Worm (Caenorhabditis elegans) whole organism, young adult: ENCODE measurements around the gene F35E8.1.
"Not testable (repeated sequence)": the region's sequence is repeated elsewhere in the genome, so short reads cannot be mapped to it uniquely, and the experiment has no call there.

ENCODE experiments used
- B0035.1 ChIP-seq: sonication (generic microtip); optimal IDR thresholded peaks from 2 replicates; lab custom pipeline; 2016; ENCODE audit warnings: missing genetic modification characterization, mild to moderate bottlenecking, missing compliant biosample characterization, missing genotype, missing genetic modification reagents
- B0336.3 ChIP-seq: fragments of 200-800 bp; sonication (Bioruptor generic); IDR thresholded peaks from 2 replicates; pipeline ENCODE4 v1.3.6; 2022; ENCODE audit warnings: missing genetic modification characterization, missing compliant biosample characterization
- C06A6.2 ChIP-seq: fragments of 200-800 bp; sonication (Bioruptor generic); conservative IDR thresholded peaks from 2 replicates; pipeline ENCODE4 v1.3.6; 2022; ENCODE audit warnings: missing genetic modification characterization, missing compliant biosample characterization
- F10E7.11 ChIP-seq: sonication (generic microtip); optimal IDR thresholded peaks from 2 replicates; lab custom pipeline; 2017; ENCODE audit warnings: mild to moderate bottlenecking, missing genetic modification characterization, moderate library complexity, missing compliant biosample characterization
- F22D6.2 ChIP-seq: sonication (generic microtip); optimal IDR thresholded peaks from 2 replicates; lab custom pipeline; 2016; ENCODE audit warnings: mild to moderate bottlenecking, missing genetic modification characterization, missing compliant biosample characterization
- F23B12.7 ChIP-seq: sonication (generic microtip); optimal IDR thresholded peaks from 2 replicates; lab custom pipeline; 2017; ENCODE audit warnings: missing genetic modification characterization, mild to moderate bottlenecking, missing compliant biosample characterization, antibody characterized with exemption, moderate library complexity; ENCODE audit not compliant: insufficient read depth
- F52B5.7 ChIP-seq: sonication (generic microtip); optimal IDR thresholded peaks from 2 replicates; lab custom pipeline; 2016; ENCODE audit warnings: mild to moderate bottlenecking, missing genetic modification characterization, missing compliant biosample characterization
- F55B11.4 ChIP-seq: sonication (generic microtip); optimal IDR thresholded peaks from 2 replicates; lab custom pipeline; 2016; ENCODE audit warnings: missing compliant biosample characterization, missing genetic modification characterization, borderline replicate concordance; ENCODE audit not compliant: insufficient read depth
- K12H6.12 ChIP-seq: fragments of 200-800 bp; sonication (Bioruptor generic); optimal IDR thresholded peaks from 2 replicates; lab custom pipeline; 2018; ENCODE audit warnings: mild to moderate bottlenecking, missing genetic modification characterization, missing compliant biosample characterization
- Y53G8AR.9 ChIP-seq: fragments of 200-800 bp; sonication (Bioruptor generic); conservative IDR thresholded peaks from 2 replicates; pipeline ENCODE4 v1.3.6; 2022; ENCODE audit warnings: missing genetic modification reagents, missing genetic modification characterization, missing compliant biosample characterization
- Y79H2A.3 ChIP-seq: fragments of 200-800 bp; sonication (Bioruptor generic); conservative IDR thresholded peaks from 2 replicates; pipeline ENCODE4 v1.3.6; 2022; ENCODE audit warnings: missing genetic modification reagents, missing genetic modification characterization, missing compliant biosample characterization
- Y95B8A.8 ChIP-seq: fragments of 200-800 bp; sonication (Bioruptor generic); IDR thresholded peaks from 2 replicates; pipeline ENCODE4 v1.3.6; 2022; ENCODE audit warnings: missing genetic modification reagents, missing genetic modification characterization, missing compliant biosample characterization
- ama-1 ChIP-seq, 3 experiments: fragments of 150-350 bp in 1 of 3; sonication (generic microtip) in 2 of 3; optimal IDR thresholded peaks; 2 replicates each; lab custom pipeline; 2014 to 2018; ENCODE audit warnings: missing biosample characterization in 2 of 3, missing genetic modification characterization in 2 of 3, missing genetic modification reagents in 2 of 3
- cebp-1 ChIP-seq, 2 experiments: fragments of 200-800 bp in 1 of 2; sonication (Bioruptor generic) in 1 of 2; sonication (generic microtip) in 1 of 2; IDR thresholded peaks in 1 of 2; optimal IDR thresholded peaks in 1 of 2; 2 replicates each; pipeline versions ENCODE4 v1.3.6 to Lab custom; 2017 to 2022; ENCODE audit warnings: missing compliant biosample characterization in 2 of 2, missing genetic modification characterization in 2 of 2, mild to moderate bottlenecking in 1 of 2, missing genetic modification reagents in 1 of 2, moderate library complexity in 1 of 2
- cebp-2 ChIP-seq: fragments of 200-800 bp; sonication (Bioruptor generic); IDR thresholded peaks from 2 replicates; pipeline ENCODE4 v1.3.6; 2022; ENCODE audit warnings: missing genetic modification characterization, missing compliant biosample characterization
- ceh-100 ChIP-seq: fragments of 200-800 bp; sonication (Bioruptor generic); IDR thresholded peaks from 2 replicates; pipeline ENCODE4 v1.3.6; 2022; ENCODE audit warnings: missing genetic modification reagents, missing genetic modification characterization, missing compliant biosample characterization
- ceh-27 ChIP-seq: fragments of 200-800 bp; sonication (Bioruptor generic); optimal IDR thresholded peaks from 2 replicates; lab custom pipeline; 2018; ENCODE audit warnings: mild to moderate bottlenecking, missing genetic modification characterization, moderate library complexity, missing compliant biosample characterization
- die-1 ChIP-seq: sonication (generic microtip); optimal IDR thresholded peaks from 2 replicates; lab custom pipeline; 2016; ENCODE audit warnings: missing genotype, mild to moderate bottlenecking, missing genetic modification characterization, missing compliant biosample characterization
- egl-44 ChIP-seq: fragments of 200-800 bp; sonication (Bioruptor generic); IDR thresholded peaks from 2 replicates; pipeline ENCODE4 v1.3.6; 2022; ENCODE audit warnings: missing genetic modification reagents, missing genetic modification characterization, missing compliant biosample characterization
- hmg-20 ChIP-seq: fragments of 200-800 bp; sonication (Bioruptor generic); IDR thresholded peaks from 2 replicates; pipeline ENCODE4 v1.3.6; 2022; ENCODE audit warnings: missing genetic modification reagents, missing genetic modification characterization, missing compliant biosample characterization
- hsf-1 ChIP-seq: fragments of 200-800 bp; sonication (Bioruptor generic); IDR thresholded peaks from 2 replicates; pipeline ENCODE4 v1.3.6; 2022; ENCODE audit warnings: missing genetic modification reagents, missing genetic modification characterization, missing compliant biosample characterization
- lag-1 ChIP-seq: fragments of 200-800 bp; sonication (Bioruptor generic); IDR thresholded peaks from 2 replicates; pipeline ENCODE4 v1.3.6; 2022; ENCODE audit warnings: missing genetic modification reagents, missing genetic modification characterization, missing compliant biosample characterization
- let-526 ChIP-seq: fragments of 200-800 bp; sonication (Bioruptor generic); IDR thresholded peaks from 2 replicates; pipeline ENCODE4 v1.3.6; 2022; ENCODE audit warnings: missing genetic modification reagents, missing genetic modification characterization, missing compliant biosample characterization
- madf-3 ChIP-seq: fragments of 200-800 bp; sonication (Bioruptor generic); IDR thresholded peaks from 2 replicates; pipeline ENCODE4 v1.3.6; 2022; ENCODE audit warnings: missing genetic modification reagents, missing genetic modification characterization, missing compliant biosample characterization
- madf-8 ChIP-seq: fragments of 200-800 bp; sonication (Bioruptor generic); conservative IDR thresholded peaks from 2 replicates; pipeline ENCODE4 v1.3.6; 2022; ENCODE audit warnings: missing genetic modification reagents, missing genetic modification characterization, missing compliant biosample characterization
- nhr-179 ChIP-seq: sonication (generic microtip); optimal IDR thresholded peaks from 2 replicates; lab custom pipeline; 2016; ENCODE audit warnings: mild to moderate bottlenecking, missing genetic modification characterization, missing compliant biosample characterization
- nhr-27 ChIP-seq: fragments of 200-800 bp; sonication (Bioruptor generic); optimal IDR thresholded peaks from 2 replicates; lab custom pipeline; 2018; ENCODE audit warnings: mild to moderate bottlenecking, missing genetic modification characterization, moderate library complexity, missing compliant biosample characterization
- nhr-80 ChIP-seq: sonication (generic microtip); optimal IDR thresholded peaks from 2 replicates; lab custom pipeline; 2016; ENCODE audit warnings: missing genetic modification characterization, missing compliant biosample characterization
- pbrm-1 ChIP-seq: fragments of 200-800 bp; sonication (Bioruptor generic); IDR thresholded peaks from 2 replicates; pipeline ENCODE4 v1.3.6; 2022; ENCODE audit warnings: missing genetic modification reagents, missing genetic modification characterization, missing compliant biosample characterization
- snpc-1.3 ChIP-seq: sonication (generic microtip); optimal IDR thresholded peaks from 2 replicates; lab custom pipeline; 2017; ENCODE audit warnings: missing genetic modification characterization, mild to moderate bottlenecking, missing compliant biosample characterization, antibody characterized with exemption, moderate library complexity, missing genotype, missing genetic modification reagents; ENCODE audit not compliant: insufficient read depth
- snpc-4 ChIP-seq, 5 experiments: fragments of 150-350 bp in 1 of 5; sonication (generic microtip) in 4 of 5; optimal IDR thresholded peaks; 2 replicates each; lab custom pipeline; 2014 to 2018; ENCODE audit warnings: missing genetic modification characterization in 5 of 5, missing biosample characterization in 3 of 5, antibody characterized with exemption in 2 of 5, mild to moderate bottlenecking in 2 of 5, missing compliant biosample characterization in 2 of 5, missing genotype in 2 of 5, moderate library complexity in 2 of 5, missing genetic modification reagents in 1 of 5
- somi-1 ChIP-seq: fragments of 200-800 bp; sonication (Bioruptor generic); optimal IDR thresholded peaks from 2 replicates; lab custom pipeline; 2018; ENCODE audit warnings: mild to moderate bottlenecking, missing genetic modification characterization, missing compliant biosample characterization
- sptf-2 ChIP-seq: fragments of 200-800 bp; sonication (Bioruptor generic); optimal IDR thresholded peaks from 2 replicates; lab custom pipeline; 2018; ENCODE audit warnings: mild to moderate bottlenecking, missing genetic modification characterization, missing compliant biosample characterization
- xnd-1 ChIP-seq: sonication (generic microtip); optimal IDR thresholded peaks from 2 replicates; lab custom pipeline; 2016; ENCODE audit warnings: missing genotype, missing genetic modification reagents, missing genetic modification characterization, missing compliant biosample characterization
- zim-3 ChIP-seq: sonication (generic microtip); optimal IDR thresholded peaks from 2 replicates; lab custom pipeline; 2017; ENCODE audit warnings: mild to moderate bottlenecking, missing genetic modification characterization, moderate library complexity, missing compliant biosample characterization
- ztf-18 ChIP-seq: sonication (generic microtip); optimal IDR thresholded peaks from 2 replicates; lab custom pipeline; 2016; ENCODE audit warnings: missing genotype, mild to moderate bottlenecking, missing genetic modification characterization, missing compliant biosample characterization
- ztf-22 ChIP-seq: fragments of 200-800 bp; sonication (Bioruptor generic); optimal IDR thresholded peaks from 2 replicates; lab custom pipeline; 2018; ENCODE audit warnings: mild to moderate bottlenecking, missing genetic modification characterization, moderate library complexity, missing compliant biosample characterization
- ztf-26 ChIP-seq: sonication (generic microtip); optimal IDR thresholded peaks from 2 replicates; lab custom pipeline; 2017; ENCODE audit warnings: missing genetic modification characterization, missing compliant biosample characterization

Gene F35E8.1

DNA sequence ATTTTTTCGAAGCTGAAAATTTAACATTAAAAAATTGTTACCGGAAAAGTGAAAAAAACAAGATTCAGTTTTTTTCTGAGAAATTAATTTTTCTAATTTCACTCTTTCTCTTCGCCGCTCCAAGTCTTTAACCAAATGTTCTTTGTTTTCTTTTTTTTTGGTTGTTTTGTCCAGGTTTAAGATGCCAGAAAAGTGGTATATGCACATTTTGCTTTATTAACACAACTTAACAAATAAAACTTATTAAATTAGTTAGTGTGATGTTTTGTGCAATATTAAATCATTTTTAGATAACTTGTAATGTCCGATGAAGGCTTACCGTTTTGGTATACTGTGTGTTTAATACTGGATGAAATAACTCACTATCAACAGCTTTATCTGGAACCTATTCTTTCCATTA, 37.7 kb upstream of the F35E8.1 start, which contains the start of gene srw-53:
Gene srw-53 (plus strand): TSS at position 301 of the 400 bp plus-strand sequence.
- TF ChIP-seq snpc-1.3 (no peak), nhr-179 (tag; lab: Kevin White, UChicago) (no peak), F55B11.4 (tag; lab: Kevin White, UChicago) (no peak)

DNA sequence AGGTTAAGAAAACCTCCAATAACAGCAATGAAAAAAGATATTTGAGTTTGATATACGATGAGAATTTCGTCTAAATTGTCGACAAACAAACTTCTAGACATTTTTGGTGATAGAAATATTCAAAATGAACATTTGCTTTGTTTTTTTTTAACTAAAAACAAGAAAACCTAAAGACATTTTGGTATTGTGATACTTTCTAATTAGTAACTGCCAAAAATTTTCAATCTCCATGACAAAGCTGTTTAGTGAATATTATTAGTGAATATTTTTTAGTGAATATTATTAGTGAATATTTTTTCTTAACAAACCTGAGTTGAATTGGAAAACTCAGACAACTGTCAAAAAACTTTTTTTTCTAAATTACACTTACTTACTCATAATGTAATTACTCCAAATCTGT, 34.8 kb upstream of the F35E8.1 start, which contains the start of gene srw-55:
Gene srw-55 (minus strand): TSS at position 101 of the 400 bp plus-strand sequence.
- no peak for TF ChIP-seq F52B5.7 (tag; lab: Kevin White, UChicago)
- no peak for TF ChIP-seq egl-44
- no peak for TF ChIP-seq F23B12.7
- TF ChIP-seq ztf-18: no peak
- no peak for TF ChIP-seq nhr-80 (tag; lab: Kevin White, UChicago)
- TF ChIP-seq cebp-1 (GFP tag; IDR thresholded peaks at IDR 0.05; lab: Robert Waterston, UW): no peak
- no peak for TF ChIP-seq cebp-1 (tag; optimal IDR thresholded peaks at IDR 0.05; lab: Kevin White, UChicago)
- TF ChIP-seq madf-3 (GFP tag; lab: Robert Waterston, UW): no peak
- TF ChIP-seq B0336.3 (GFP tag; lab: Robert Waterston, UW): no peak

DNA sequence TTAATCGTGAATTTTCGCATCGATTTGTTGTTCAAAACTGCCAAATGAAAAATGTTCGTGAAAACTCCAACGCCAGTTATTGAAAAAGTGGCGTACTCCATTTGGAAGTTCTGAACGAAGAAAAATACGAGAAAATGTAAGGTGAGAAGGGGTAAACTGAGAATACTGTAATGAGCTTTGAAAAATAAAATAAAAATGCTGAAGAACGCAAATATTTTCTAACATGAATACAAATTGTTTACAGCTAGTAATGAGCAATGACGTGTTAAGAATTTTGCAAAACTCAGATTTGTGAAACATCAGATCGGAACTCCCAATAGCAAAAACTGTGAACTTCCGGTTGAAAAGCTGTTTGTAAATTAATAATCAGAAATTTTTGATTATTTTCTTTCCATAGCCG, 27.0 kb upstream of the F35E8.1 start, which contains the start of gene srw-26:
Gene srw-26 (minus strand): TSS at position 101 of the 400 bp plus-strand sequence.
- TF ChIP-seq egl-44 (no peak), F22D6.2 (tag; lab: Kevin White, UChicago) (no peak), nhr-27 (tag; lab: Kevin White, UChicago) (no peak), ztf-26 (tag; lab: Kevin White, UChicago) (no peak), hsf-1 (no peak), B0035.1 (no peak), Y53G8AR.9 (no peak), pbrm-1 (GFP tag; lab: Robert Waterston, UW) (no peak), somi-1 (GFP tag; lab: Kevin White, UChicago) (no peak), let-526 (GFP tag; lab: Robert Waterston, UW) (no peak), ztf-22 (GFP tag; lab: Kevin White, UChicago) (no peak), hmg-20 (GFP tag; lab: Robert Waterston, UW) (no peak)
- TF ChIP-seq, all 124 proteins: peak for 0

DNA sequence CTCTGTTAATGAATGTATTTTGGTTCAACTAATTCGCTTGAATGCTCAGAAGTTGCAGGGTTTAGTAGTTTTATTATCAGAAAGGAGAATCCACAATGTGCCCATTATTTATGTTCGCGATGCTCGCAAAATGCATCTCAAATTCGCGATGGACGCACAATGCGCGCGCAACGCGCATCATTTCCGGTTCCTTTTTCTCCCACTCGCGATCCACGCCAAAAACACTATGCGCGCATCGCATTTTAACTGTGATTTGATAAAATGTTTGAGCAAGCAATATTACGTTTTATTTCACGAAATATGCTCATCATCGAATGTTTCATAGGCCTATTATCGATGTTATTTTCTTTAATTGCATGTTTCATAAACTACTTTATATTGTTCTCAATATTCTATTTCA, 24.5 kb upstream of the F35E8.1 start, which contains the start of gene srbc-77:
Gene srbc-77 (plus strand): TSS at position 301 of the 400 bp plus-strand sequence.
- not testable (repeated sequence) for TF ChIP-seq C06A6.2; B0035.1; F10E7.11 (tag; lab: Kevin White, UChicago)

DNA sequence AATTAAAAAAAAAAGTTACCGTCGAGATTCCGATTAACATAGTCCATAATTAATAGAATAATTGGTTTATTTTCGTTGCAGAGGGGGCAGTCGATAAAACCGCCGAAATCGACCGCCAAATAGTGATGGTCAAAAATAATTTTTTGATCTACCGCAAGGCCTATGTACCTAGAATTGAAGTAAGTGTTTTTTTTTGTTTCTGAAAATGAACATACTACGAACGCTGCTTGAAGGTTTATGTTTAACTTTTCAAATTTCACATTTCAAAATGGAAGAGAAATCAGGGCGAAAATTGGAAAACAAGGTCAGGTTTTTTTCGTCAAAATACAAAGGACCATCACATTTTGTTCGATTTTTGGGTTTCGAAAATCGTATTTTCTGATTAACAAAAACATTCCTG, 22.9 kb upstream of the F35E8.1 start, which contains the start of gene pzf-1:
Gene pzf-1 (minus strand): TSS at position 101 of the 400 bp plus-strand sequence.
- TF ChIP-seq nhr-179 (tag; lab: Kevin White, UChicago) (no peak), K12H6.12 (tag; lab: Kevin White, UChicago) (no peak), somi-1 (GFP tag; lab: Kevin White, UChicago) (no peak), xnd-1 (tag; lab: Kevin White, UChicago) (no peak), ceh-100 (GFP tag; lab: Robert Waterston, UW) (no peak), lag-1 (GFP tag; lab: Robert Waterston, UW) (no peak), Y79H2A.3 (no peak), pbrm-1 (GFP tag; lab: Robert Waterston, UW) (no peak), Y95B8A.8 (no peak), ama-1 (optimal IDR thresholded peaks at IDR 0.05; lab: Kevin White, UChicago) (no peak), ama-1 (GFP tag; optimal IDR thresholded peaks at IDR 0.05; lab: Kevin White, UChicago) (no peak), ceh-27 (GFP tag; lab: Kevin White, UChicago) (no peak), snpc-4 (GFP tag; optimal IDR thresholded peaks at IDR 0.05; lab: Kevin White, UChicago) (no peak), snpc-4 (tag; optimal IDR thresholded peaks at IDR 0.05; lab: Kevin White, UChicago) (no peak), madf-8 (GFP tag; lab: Robert Waterston, UW) (no peak), cebp-2 (no peak), die-1 (tag; lab: Kevin White, UChicago) (no peak), zim-3 (tag; lab: Kevin White, UChicago) (no peak), sptf-2 (GFP tag; lab: Kevin White, UChicago) (no peak)
- TF ChIP-seq, all 124 proteins: peak for 0
